Worm (Caenorhabditis elegans) whole organism, L4/young adult: ENCODE measurements around the gene oac-12.
"Not testable (repeated sequence)": the region's sequence is repeated elsewhere in the genome, so short reads cannot be mapped to it uniquely, and the experiment has no call there.

Experiments
- W03F9.2 ChIP-seq: fragments of 150-350 bp; optimal IDR thresholded peaks from 2 replicates; lab custom pipeline; 2014; ENCODE audit warnings: missing biosample characterization, missing genetic modification characterization
- dao-5 ChIP-seq: sonication (generic microtip); optimal IDR thresholded peaks from 2 replicates; lab custom pipeline; 2016; ENCODE audit warnings: missing genotype, missing genetic modification characterization, moderate library complexity, missing compliant biosample characterization
- him-1 ChIP-seq: sonication (generic microtip); optimal IDR thresholded peaks from 2 replicates; lab custom pipeline; 2016; ENCODE audit warnings: missing genotype, missing genetic modification reagents, missing genetic modification characterization, missing compliant biosample characterization

DNA sequence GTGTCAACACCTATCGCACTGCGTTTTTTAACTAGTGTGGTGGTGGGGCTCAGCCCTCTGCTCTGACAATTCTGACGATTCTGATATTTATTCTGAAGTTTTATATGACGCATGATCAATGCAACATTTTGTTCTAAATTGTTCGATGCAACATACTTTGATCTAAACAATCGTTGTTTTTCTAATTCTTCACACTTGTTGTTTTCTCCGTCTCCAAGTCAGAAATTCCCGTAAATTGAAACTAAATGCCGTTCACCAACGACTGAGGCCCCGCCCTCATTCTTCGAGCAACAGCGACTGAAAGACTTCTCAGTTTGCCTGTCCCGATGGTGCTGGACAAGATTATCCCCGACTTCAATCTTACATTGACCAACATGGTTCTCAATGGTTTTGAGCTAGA, 47.6 kb downstream of the oac-12 start, which contains the start of gene srt-19:
- not testable (repeated sequence) for TF ChIP-seq him-1 (tag; lab: Kevin White, UChicago); W03F9.2; dao-5 (tag; lab: Kevin White, UChicago)
